Fruit fly (Drosophila melanogaster): ENCODE results near the gene TTLL1B.

The TTLL1B gene

dm6 chr3L:4625387-4626386 is 22.4 kb upstream of the TTLL1B start, which contains the start of gene Src64B (continued):
- TF ChIP-seq CG13287 (GFP tag; IDR thresholded peaks at IDR 0.05; ENCODE audit: partially characterized antibody), result peak; percentile 71
- TF ChIP-seq B-H2 (GFP tag; optimal IDR thresholded peaks at IDR 0.05), result peak; percentile 18
- TF ChIP-seq Sox100B (GFP tag; optimal IDR thresholded peaks at IDR 0.05), result no peak
- peak; percentile 27; the same call in 1 of the 2 replicates for TF ChIP-seq Drgx (GFP tag; IDR thresholded peaks at IDR 0.05)
- no peak for TF ChIP-seq pb (GFP tag; optimal IDR thresholded peaks at IDR 0.05)
- no peak for TF ChIP-seq lov (optimal IDR thresholded peaks at IDR 0.05)
- TF ChIP-seq lov (GFP tag; IDR thresholded peaks at IDR 0.05), result no peak
- TF ChIP-seq cas (GFP tag; IDR thresholded peaks at IDR 0.05), result no peak
- no peak for TF ChIP-seq ara (GFP tag; IDR thresholded peaks at IDR 0.05)
- TF ChIP-seq CG4360 (GFP tag; IDR thresholded peaks at IDR 0.05), result peak; percentile 78
- peak; percentile 34 for TF ChIP-seq sug (tag; optimal IDR thresholded peaks at IDR 0.05)
- TF ChIP-seq CG4820 (GFP tag; optimal IDR thresholded peaks at IDR 0.05), result no peak
- peak; percentile 75 for TF ChIP-seq kni (GFP tag; optimal IDR thresholded peaks at IDR 0.05)
- TF ChIP-seq Ravus (GFP tag; IDR thresholded peaks at IDR 0.05), result no peak
- TF ChIP-seq klu (GFP tag; IDR thresholded peaks at IDR 0.05), result no peak
- peak; percentile 10 for TF ChIP-seq BtbVII (GFP tag; optimal IDR thresholded peaks at IDR 0.05)
- TF ChIP-seq Lim3 (GFP tag; IDR thresholded peaks at IDR 0.05), result no peak
- TF ChIP-seq Kr (GFP tag; optimal IDR thresholded peaks at IDR 0.05), result no peak
- peak; percentile 62 for TF ChIP-seq fd64A (GFP tag; optimal IDR thresholded peaks at IDR 0.05)
- TF ChIP-seq CG15479 (GFP tag; optimal IDR thresholded peaks at IDR 0.05), result no peak
- no peak for TF ChIP-seq cato (GFP tag; optimal IDR thresholded peaks at IDR 0.05; ENCODE audit: borderline replicate concordance)
- no peak for TF ChIP-seq CG6654 (GFP tag; optimal IDR thresholded peaks at IDR 0.05)
- peak; percentile 60 for TF ChIP-seq CG10462 (GFP tag; optimal IDR thresholded peaks at IDR 0.05)
- TF ChIP-seq Vsx1 (GFP tag; optimal IDR thresholded peaks at IDR 0.05), result no peak
- TF ChIP-seq Poxn (GFP tag; IDR thresholded peaks at IDR 0.05), result no peak
- no peak for TF ChIP-seq Optix (GFP tag; IDR thresholded peaks at IDR 0.05)
- no peak for TF ChIP-seq Hand (GFP tag; optimal IDR thresholded peaks at IDR 0.05)
- no peak for TF ChIP-seq Taf1 (GFP tag; IDR thresholded peaks at IDR 0.05)
- TF ChIP-seq sisA (GFP tag; IDR thresholded peaks at IDR 0.05), result no peak
- peak; percentile 28 for TF ChIP-seq CG18599 (GFP tag; optimal IDR thresholded peaks at IDR 0.05)
- TF ChIP-seq bsh (GFP tag; optimal IDR thresholded peaks at IDR 0.05), result peak in 1 of 2 experiments; percentile 47
- no peak for TF ChIP-seq ems (GFP tag; optimal IDR thresholded peaks at IDR 0.05)
- TF ChIP-seq dati (GFP tag; IDR thresholded peaks at IDR 0.05), result 0 out of 2 replicates have a peak, but pooled peaks have one; percentile 13
- TF ChIP-seq CG15514 (GFP tag; optimal IDR thresholded peaks at IDR 0.05), result peak; percentile 54
- TF ChIP-seq Rfx (GFP tag; IDR thresholded peaks at IDR 0.05), result no peak
- TF ChIP-seq pho (GFP tag; optimal IDR thresholded peaks at IDR 0.05), result no peak
- peak; percentile 27 for TF ChIP-seq lab (GFP tag; optimal IDR thresholded peaks at IDR 0.05)
- no peak for TF ChIP-seq en (GFP tag; optimal IDR thresholded peaks at IDR 0.05)
- peak; percentile 37 for TF ChIP-seq Side (GFP tag; optimal IDR thresholded peaks at IDR 0.05)
- peak; percentile 25 for TF ChIP-seq scrt (GFP tag; optimal IDR thresholded peaks at IDR 0.05)
- no peak for TF ChIP-seq Antp (GFP tag; optimal IDR thresholded peaks at IDR 0.05)
- TF ChIP-seq HmgD (GFP tag; optimal IDR thresholded peaks at IDR 0.05), result no peak
- TF ChIP-seq CG11560 (tag; IDR thresholded peaks at IDR 0.05), result peak; percentile 87; the same call in 2 of the 3 replicates
- TF ChIP-seq CG10979 (tag; optimal IDR thresholded peaks at IDR 0.05), result peak; percentile 16
- peak; percentile 65 for TF ChIP-seq gro (GFP tag; optimal IDR thresholded peaks at IDR 0.05)
- TF ChIP-seq CG9932 (GFP tag; IDR thresholded peaks at IDR 0.05), result no peak
- no peak for TF ChIP-seq hth (optimal IDR thresholded peaks at IDR 0.05)
- peak; percentile 92 for TF ChIP-seq psq (GFP tag; optimal IDR thresholded peaks at IDR 0.05)
- TF ChIP-seq chn (GFP tag; optimal IDR thresholded peaks at IDR 0.05), result peak; percentile 11

All from whole organism, embryonic.